Fruit fly (Drosophila melanogaster) whole organism, embryonic: ENCODE data around the gene CG3198.

Experiments
- BEAF-32 ChIP-seq: fragments of 200-800 bp; sonication (Bioruptor generic); optimal IDR thresholded peaks from 3 replicates; lab custom pipeline; 2017; ENCODE audit warnings: missing biosample characterization, missing genetic modification characterization, mild to moderate bottlenecking, moderate library complexity, missing genetic modification reagents
- Bdp1 ChIP-seq: fragments of 200-800 bp; sonication (Bioruptor generic); optimal IDR thresholded peaks from 3 replicates; lab custom pipeline; 2016; ENCODE audit warnings: missing biosample characterization, missing genetic modification characterization
- CG10462 ChIP-seq: fragments of 200-800 bp; sonication (Bioruptor generic); optimal IDR thresholded peaks from 2 replicates; lab custom pipeline; 2016; ENCODE audit warnings: missing biosample characterization, missing genetic modification characterization
- CG10979 ChIP-seq: fragments of 200-800 bp; sonication (Bioruptor generic); optimal IDR thresholded peaks from 2 replicates; lab custom pipeline; 2018; ENCODE audit warnings: missing biosample characterization, mild to moderate bottlenecking, missing genetic modification characterization, moderate library complexity
- CG11247 ChIP-seq: fragments of 200-800 bp; sonication (Bioruptor generic); IDR thresholded peaks from 2 replicates; pipeline ENCODE4 v1.3.6; 2022; ENCODE audit warnings: missing biosample characterization, missing genetic modification characterization
- CG11560 ChIP-seq: fragments of 200-800 bp; sonication (Bioruptor generic); IDR thresholded peaks from 3 replicates; pipeline ENCODE4 v1.3.6; 2022; ENCODE audit warnings: missing biosample characterization, missing genetic modification characterization
- CG11695 ChIP-seq: fragments of 200-800 bp; sonication (Bioruptor generic); IDR thresholded peaks from 3 replicates; pipeline ENCODE4 v1.3.6; 2022; ENCODE audit warnings: missing biosample characterization, missing genetic modification characterization
- CG11696 ChIP-seq: fragments of 200-800 bp; sonication (Bioruptor generic); IDR thresholded peaks from 2 replicates; pipeline ENCODE4 v1.3.6; 2022; ENCODE audit warnings: missing biosample characterization, missing genetic modification characterization
- CG12236 ChIP-seq: fragments of 200-800 bp; sonication (Bioruptor generic); optimal IDR thresholded peaks from 2 replicates; lab custom pipeline; 2016; ENCODE audit warnings: missing biosample characterization, missing genetic modification characterization
- CG13424 ChIP-seq: fragments of 200-800 bp; sonication (Bioruptor generic); optimal IDR thresholded peaks from 2 replicates; lab custom pipeline; 2019; ENCODE audit warnings: missing biosample characterization, mild to moderate bottlenecking, missing genetic modification characterization, moderate library complexity
- CG13775 ChIP-seq: fragments of 200-800 bp; sonication (Bioruptor generic); optimal IDR thresholded peaks from 3 replicates; lab custom pipeline; 2017; ENCODE audit warnings: missing biosample characterization, mild to moderate bottlenecking, missing genetic modification characterization
- CG13894 ChIP-seq: fragments of 200-800 bp; sonication (Bioruptor generic); optimal IDR thresholded peaks from 3 replicates; lab custom pipeline; 2018; ENCODE audit warnings: missing biosample characterization, mild to moderate bottlenecking, missing genetic modification characterization, moderate library complexity
- CG2678 ChIP-seq: fragments of 200-800 bp; sonication (Bioruptor generic); optimal IDR thresholded peaks from 3 replicates; lab custom pipeline; 2019; ENCODE audit warnings: missing biosample characterization, mild to moderate bottlenecking, missing genetic modification characterization, moderate library complexity
- CG3726 ChIP-seq: fragments of 200-800 bp; sonication (Bioruptor generic); IDR thresholded peaks from 3 replicates; pipeline ENCODE4, ENCODE4 v1.3.6; 2022; ENCODE audit warnings: missing biosample characterization, missing genetic modification characterization
- CG6272 ChIP-seq: fragments of 200-800 bp; sonication (Bioruptor generic); IDR thresholded peaks from 2 replicates; pipeline ENCODE4 v1.3.6; 2022; ENCODE audit warnings: missing biosample characterization, missing genetic modification characterization
- CG6683 ChIP-seq: fragments of 200-800 bp; sonication (Bioruptor generic); optimal IDR thresholded peaks from 2 replicates; lab custom pipeline; 2017; ENCODE audit warnings: missing biosample characterization, mild to moderate bottlenecking, missing genetic modification characterization, missing genetic modification reagents
- HLH3B ChIP-seq: fragments of 200-800 bp; sonication (Bioruptor generic); IDR thresholded peaks from 2 replicates; pipeline ENCODE4 v1.3.6; 2022; ENCODE audit warnings: missing biosample characterization, missing genetic modification characterization
- HmgZ ChIP-seq: fragments of 200-800 bp; sonication (Bioruptor generic); optimal IDR thresholded peaks from 2 replicates; lab custom pipeline; 2018; ENCODE audit warnings: missing biosample characterization, mild to moderate bottlenecking, missing genetic modification characterization
- Hmr ChIP-seq: fragments of 200-800 bp; sonication (Bioruptor generic); optimal IDR thresholded peaks from 3 replicates; lab custom pipeline; 2017; ENCODE audit warnings: mild to moderate bottlenecking, missing biosample characterization, missing genetic modification reagents, missing genetic modification characterization
- Hr51 ChIP-seq, 2 experiments: fragments of 200-800 bp; sonication (Bioruptor generic); optimal IDR thresholded peaks; 2 replicates in 1 of 2; 3 replicates in 1 of 2; lab custom pipeline; 2016 to 2018; ENCODE audit warnings: missing biosample characterization in 2 of 2, missing genetic modification characterization in 2 of 2, mild to moderate bottlenecking in 1 of 2, moderate library complexity in 1 of 2
- Lim3 ChIP-seq: fragments of 200-800 bp; sonication (Bioruptor generic); IDR thresholded peaks from 2 replicates; pipeline ENCODE4 v1.3.6; 2022; ENCODE audit warnings: missing biosample characterization, missing genetic modification characterization
- Med ChIP-seq: fragments of 200-800 bp; sonication (Bioruptor generic); peaks from one replicate; lab custom pipeline; 2016; ENCODE audit warnings: missing biosample characterization, missing genetic modification characterization, mild to moderate bottlenecking, inconsistent platforms, moderate library complexity
- Pdp1 ChIP-seq, 2 experiments: fragments of 200-800 bp; sonication (Bioruptor generic); optimal IDR thresholded peaks; 3 replicates each; lab custom pipeline; 2016; ENCODE audit warnings: missing biosample characterization in 2 of 2, missing genetic modification characterization in 2 of 2, mild to moderate bottlenecking in 1 of 2, moderate library complexity in 1 of 2
- Ptx1 ChIP-seq: fragments of 200-800 bp; sonication (Bioruptor generic); IDR thresholded peaks from 2 replicates; pipeline ENCODE4 v1.3.6; 2022; ENCODE audit warnings: missing biosample characterization, missing genetic modification characterization
- Ssrp ChIP-seq: fragments of 200-800 bp; sonication (Bioruptor generic); optimal IDR thresholded peaks from 2 replicates; lab custom pipeline; 2018; ENCODE audit warnings: missing biosample characterization, mild to moderate bottlenecking, missing genetic modification characterization, moderate library complexity
- aop ChIP-seq: fragments of 200-800 bp; sonication (Bioruptor generic); IDR thresholded peaks from 2 replicates; pipeline ENCODE4 v1.3.6; 2022; ENCODE audit warnings: missing biosample characterization, missing genetic modification characterization
- bab2 ChIP-seq: fragments of 200-800 bp; sonication (Bioruptor generic); optimal IDR thresholded peaks from 2 replicates; lab custom pipeline; 2016; ENCODE audit warnings: missing biosample characterization, missing genetic modification characterization
- bsh ChIP-seq, 2 experiments: fragments of 200-800 bp; sonication (Bioruptor generic); optimal IDR thresholded peaks; 2 replicates each; lab custom pipeline; 2017 to 2018; ENCODE audit warnings: mild to moderate bottlenecking in 2 of 2, missing biosample characterization in 2 of 2, missing genetic modification characterization in 2 of 2, moderate library complexity in 1 of 2
- cg ChIP-seq: fragments of 200-800 bp; sonication (Bioruptor generic); optimal IDR thresholded peaks from 3 replicates; lab custom pipeline; 2019; ENCODE audit warnings: missing biosample characterization, mild to moderate bottlenecking, missing genetic modification characterization, moderate library complexity
- chn ChIP-seq: fragments of 200-800 bp; sonication (Bioruptor generic); optimal IDR thresholded peaks from 2 replicates; lab custom pipeline; 2016; ENCODE audit warnings: missing biosample characterization, missing genetic modification characterization
- dmrt11E ChIP-seq: fragments of 200-800 bp; sonication (Bioruptor generic); optimal IDR thresholded peaks from 3 replicates; lab custom pipeline; 2018; ENCODE audit warnings: missing biosample characterization, mild to moderate bottlenecking, missing genetic modification characterization, moderate library complexity
- dysf ChIP-seq: fragments of 200-800 bp; sonication (Bioruptor generic); IDR thresholded peaks from 3 replicates; pipeline ENCODE4 v1.3.6; 2022; ENCODE audit warnings: missing biosample characterization, missing genetic modification characterization
- en ChIP-seq: fragments of 200-800 bp; sonication (Bioruptor generic); optimal IDR thresholded peaks from 2 replicates; lab custom pipeline; 2016; ENCODE audit warnings: missing biosample characterization, missing genetic modification characterization
- eyg ChIP-seq: fragments of 200-800 bp; sonication (Bioruptor generic); optimal IDR thresholded peaks from 3 replicates; lab custom pipeline; 2016; ENCODE audit warnings: missing biosample characterization, missing genetic modification characterization
- grn ChIP-seq: fragments of 200-800 bp; sonication (Bioruptor generic); optimal IDR thresholded peaks from 3 replicates; lab custom pipeline; 2017; ENCODE audit warnings: missing biosample characterization, missing genetic modification characterization
- gsb-n ChIP-seq: fragments of 200-800 bp; sonication (Bioruptor generic); optimal IDR thresholded peaks from 3 replicates; lab custom pipeline; 2018; ENCODE audit warnings: missing biosample characterization, mild to moderate bottlenecking, missing genetic modification characterization
- h ChIP-seq: fragments of >200 bp; optimal IDR thresholded peaks from 2 replicates; lab custom pipeline; 2017
- hb ChIP-seq: fragments of 200-800 bp; sonication (Bioruptor generic); IDR thresholded peaks from 3 replicates; pipeline ENCODE4 v1.3.6; 2022; ENCODE audit warnings: missing biosample characterization, missing genetic modification characterization; ENCODE audit not compliant: partially characterized antibody
- lmd ChIP-seq: fragments of 200-800 bp; sonication (Bioruptor generic); IDR thresholded peaks from 2 replicates; pipeline ENCODE4 v1.3.6; 2022; ENCODE audit warnings: missing biosample characterization, missing genetic modification characterization
- onecut ChIP-seq: fragments of 200-800 bp; sonication (Bioruptor generic); IDR thresholded peaks from 2 replicates; pipeline ENCODE4 v1.3.6; 2022; ENCODE audit warnings: missing biosample characterization, missing genetic modification characterization
- repo ChIP-seq: fragments of 200-800 bp; sonication (Bioruptor generic); optimal IDR thresholded peaks from 2 replicates; lab custom pipeline; 2016; ENCODE audit warnings: missing biosample characterization, missing genetic modification characterization
- sens ChIP-seq: fragments of 200-800 bp; sonication (Bioruptor generic); peaks from one replicate; lab custom pipeline; 2016; ENCODE audit warnings: missing biosample characterization, missing genetic modification characterization
- ssp ChIP-seq: fragments of 200-800 bp; sonication (Bioruptor generic); IDR thresholded peaks from 2 replicates; pipeline ENCODE4 v1.3.6; 2022; ENCODE audit warnings: missing biosample characterization, missing genetic modification characterization
- tgo ChIP-seq: fragments of 200-800 bp; sonication (Bioruptor generic); IDR thresholded peaks from 3 replicates; pipeline ENCODE4 v1.3.6; 2022; ENCODE audit warnings: missing biosample characterization, missing genetic modification characterization
- ttk ChIP-seq: fragments of 200-800 bp; sonication (Bioruptor generic); IDR thresholded peaks from 2 replicates; pipeline ENCODE4 v2.1.2; 2022; ENCODE audit warnings: missing biosample characterization, missing genetic modification characterization
- unc-4 ChIP-seq: fragments of 200-800 bp; sonication (Bioruptor generic); IDR thresholded peaks from 2 replicates; pipeline ENCODE4 v1.3.6; 2022; ENCODE audit warnings: missing biosample characterization, missing genetic modification characterization; ENCODE audit not compliant: partially characterized antibody
- wor ChIP-seq: fragments of 200-800 bp; sonication (Bioruptor generic); IDR thresholded peaks from 2 replicates; pipeline ENCODE4 v1.3.6; 2022; ENCODE audit warnings: missing biosample characterization, missing genetic modification characterization
- yki ChIP-seq: fragments of >200 bp; optimal IDR thresholded peaks from 3 replicates; lab custom pipeline; 2018
- zfh2 ChIP-seq: fragments of 200-800 bp; sonication (Bioruptor generic); optimal IDR thresholded peaks from 2 replicates; lab custom pipeline; 2016; ENCODE audit warnings: missing biosample characterization, missing genetic modification characterization

CG3198 gene

DNA sequence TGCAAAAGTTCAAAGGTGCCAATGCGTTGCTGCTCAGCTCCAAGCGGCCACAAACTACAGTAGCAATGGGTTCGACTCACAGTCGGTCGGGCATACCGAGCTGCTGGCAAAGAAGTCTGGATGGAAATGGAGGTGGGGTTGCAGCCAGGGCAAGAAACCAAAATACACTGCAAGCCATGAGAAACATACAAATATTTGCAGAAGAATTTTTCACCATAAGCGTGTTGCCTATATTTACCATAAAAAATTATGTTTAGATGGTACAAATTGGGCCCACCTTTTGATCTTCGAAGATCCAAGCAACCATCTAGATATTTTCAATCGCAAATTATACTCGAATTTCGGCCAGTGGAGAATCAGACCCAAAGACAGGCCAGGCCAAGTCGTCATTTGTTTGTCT lies 26.9 kb downstream of the CG3198 start:
- TF ChIP-seq lmd (GFP tag; lab: Robert Waterston, UW) (no peak), sens (GFP tag; lab: Kevin White, UChicago) (peak; percentile 53), Bdp1 (GFP tag; lab: Kevin White, UChicago) (no peak), zfh2 (GFP tag; lab: Kevin White, UChicago) (no peak), unc-4 (GFP tag; lab: Robert Waterston, UW) (no peak), Hmr (GFP tag; lab: Kevin White, UChicago) (no peak), tgo (no peak), Med (peak; percentile 22), h (lab: Kevin White, UChicago) (no peak)

dm6 chrX:6642593-6643257 lies 31.0 kb downstream of the CG3198 start:
- TF ChIP-seq eyg (GFP tag; lab: Kevin White, UChicago), result no peak
- peak; percentile 40 for TF ChIP-seq grn
- no peak for TF ChIP-seq CG6272 (GFP tag; lab: Robert Waterston, UW)
- peak; percentile 40 for TF ChIP-seq dmrt11E (tag; lab: Kevin White, UChicago)
- peak; percentile 14 for TF ChIP-seq bab2 (GFP tag; lab: Kevin White, UChicago)
- peak in 1 of 2 experiments; percentile 63 for TF ChIP-seq bsh (GFP tag; optimal IDR thresholded peaks at IDR 0.05; lab: Kevin White, UChicago)
- peak; percentile 26 for TF ChIP-seq gsb-n (tag; lab: Kevin White, UChicago)
- peak in 1 of 2 experiments; percentile 31 for TF ChIP-seq Hr51 (GFP tag; optimal IDR thresholded peaks at IDR 0.05; lab: Kevin White, UChicago)
- TF ChIP-seq Pdp1 (GFP tag; optimal IDR thresholded peaks at IDR 0.05; lab: Kevin White, UChicago), result peak in 1 of 2 experiments; percentile 52
- no peak for TF ChIP-seq hb (GFP tag; lab: Robert Waterston, UW)
- TF ChIP-seq repo (GFP tag; lab: Kevin White, UChicago), result no peak
- no peak for TF ChIP-seq CG11560 (tag; lab: Robert Waterston, UW)
- TF ChIP-seq h (lab: Kevin White, UChicago), result no peak
- peak; percentile 4 for TF ChIP-seq Ssrp (tag; lab: Kevin White, UChicago)
- peak; percentile 42 for TF ChIP-seq CG2678 (tag; lab: Kevin White, UChicago)
- peak; percentile 61; the same call in 1 of the 3 replicates for TF ChIP-seq CG11695 (GFP tag; lab: Robert Waterston, UW)
- TF ChIP-seq dysf (GFP tag; lab: Robert Waterston, UW), result 0 out of 3 replicates have a peak, but pooled peaks have one; percentile 10
- TF ChIP-seq ttk (GFP tag; lab: Robert Waterston, UW), result no peak
- TF ChIP-seq yki (lab: Kevin White, UChicago), result no peak
- peak; percentile 67 for TF ChIP-seq CG10979
- no peak for TF ChIP-seq CG13775 (GFP tag; lab: Kevin White, UChicago)
- peak; percentile 86 for TF ChIP-seq CG11696 (GFP tag; lab: Robert Waterston, UW)
- TF ChIP-seq BEAF-32 (GFP tag; lab: Kevin White, UChicago), result no peak
- no peak for TF ChIP-seq aop (GFP tag; lab: Robert Waterston, UW)
- TF ChIP-seq CG11247, result no peak
- no peak for TF ChIP-seq cg (GFP tag; lab: Kevin White, UChicago)
- TF ChIP-seq CG12236, result peak; percentile 5
- no peak for TF ChIP-seq wor
- TF ChIP-seq CG10462, result no peak
- TF ChIP-seq HmgZ, result no peak
- TF ChIP-seq CG6683 (GFP tag; lab: Kevin White, UChicago), result no peak
- peak; percentile 0 for TF ChIP-seq chn (GFP tag; lab: Kevin White, UChicago)
- TF ChIP-seq onecut (GFP tag; lab: Robert Waterston, UW), result no peak
- TF ChIP-seq Ptx1 (GFP tag; lab: Robert Waterston, UW), result 0 out of 2 replicates have a peak, but pooled peaks have one; percentile 7
- TF ChIP-seq CG13424, result peak; percentile 22
- peak; percentile 41; the same call in 1 of the 2 replicates for TF ChIP-seq HLH3B (GFP tag; lab: Robert Waterston, UW)
- no peak for TF ChIP-seq CG13894 (tag; lab: Kevin White, UChicago)
- no peak for TF ChIP-seq CG3726 (GFP tag; lab: Robert Waterston, UW)
- no peak for TF ChIP-seq en
- TF ChIP-seq Lim3 (GFP tag; lab: Robert Waterston, UW), result no peak
- TF ChIP-seq ssp, result no peak
